Fruit fly (Drosophila melanogaster) whole organism, adult: ENCODE results near the gene CG31663.

Experiments
- CG5204 ChIP-seq: fragments of 200-800 bp; sonication (Bioruptor generic); optimal IDR thresholded peaks from 2 replicates; lab custom pipeline; 2016; ENCODE audit warnings: missing biosample characterization, missing genetic modification characterization
- CG7101 ChIP-seq: fragments of 200-800 bp; sonication (Bioruptor generic); optimal IDR thresholded peaks from 2 replicates; lab custom pipeline; 2018; ENCODE audit warnings: missing biosample characterization, mild to moderate bottlenecking, missing genetic modification characterization, moderate library complexity
- Clk ChIP-seq: fragments of 200-800 bp; sonication (Bioruptor generic); optimal IDR thresholded peaks from 2 replicates; lab custom pipeline; 2017; ENCODE audit warnings: missing biosample characterization, missing genetic modification characterization
- Hr96 ChIP-seq: fragments of 200-800 bp; sonication (Bioruptor generic); optimal IDR thresholded peaks from 2 replicates; lab custom pipeline; 2016; ENCODE audit warnings: missing biosample characterization, missing genetic modification characterization
- Mnt ChIP-seq: fragments of 200-800 bp; sonication (Bioruptor generic); optimal IDR thresholded peaks from 2 replicates; lab custom pipeline; 2016; ENCODE audit warnings: missing biosample characterization, mild to moderate bottlenecking, missing genetic modification characterization

dm6 chr2L:1916461-1916860 lies 35.2 kb upstream of the CG31663 start:
- TF ChIP-seq CG5204 (GFP tag; lab: Kevin White, UChicago): no peak
- no peak for TF ChIP-seq CG7101 (tag; lab: Kevin White, UChicago)
- TF ChIP-seq Mnt (GFP tag; lab: Kevin White, UChicago): no peak
- TF ChIP-seq Hr96 (GFP tag; lab: Kevin White, UChicago): no peak
- TF ChIP-seq Clk (GFP tag; lab: Kevin White, UChicago): no peak
